Fruit fly (Drosophila melanogaster) whole organism, pupa: ENCODE data around the gene CG15140.

Experiments
- CG12605 ChIP-seq: fragments of 200-800 bp; sonication (Bioruptor generic); IDR thresholded peaks from 2 replicates; pipeline ENCODE4 v1.3.6; 2022; ENCODE audit warnings: missing biosample characterization, missing genetic modification characterization
- CG13204 ChIP-seq: fragments of 200-800 bp; sonication (Bioruptor generic); optimal IDR thresholded peaks from 2 replicates; lab custom pipeline; 2018; ENCODE audit warnings: missing biosample characterization, mild to moderate bottlenecking, missing genetic modification characterization, moderate library complexity
- CG14655 ChIP-seq: fragments of 200-800 bp; sonication (Bioruptor generic); optimal IDR thresholded peaks from 3 replicates; lab custom pipeline; 2017; ENCODE audit warnings: mild to moderate bottlenecking, missing biosample characterization, missing genetic modification reagents, missing genetic modification characterization
- CG15710 ChIP-seq: fragments of 200-800 bp; sonication (Bioruptor generic); optimal IDR thresholded peaks from 2 replicates; lab custom pipeline; 2018; ENCODE audit warnings: missing biosample characterization, mild to moderate bottlenecking, missing genetic modification characterization, moderate library complexity
- CG17806 ChIP-seq: fragments of 200-800 bp; sonication (Bioruptor generic); optimal IDR thresholded peaks from 2 replicates; lab custom pipeline; 2018; ENCODE audit warnings: missing biosample characterization, mild to moderate bottlenecking, missing genetic modification characterization, moderate library complexity
- CG34367 ChIP-seq: fragments of 200-800 bp; sonication (Bioruptor generic); optimal IDR thresholded peaks from 2 replicates; lab custom pipeline; 2018; ENCODE audit warnings: missing biosample characterization, mild to moderate bottlenecking, missing genetic modification characterization
- CG4496 ChIP-seq: fragments of 200-800 bp; sonication (Bioruptor generic); IDR thresholded peaks from 3 replicates; pipeline ENCODE4 v1.3.6; 2022; ENCODE audit warnings: missing biosample characterization, missing genetic modification characterization
- CG8159 ChIP-seq: fragments of 200-800 bp; sonication (Bioruptor generic); optimal IDR thresholded peaks from 3 replicates; lab custom pipeline; 2018; ENCODE audit warnings: missing biosample characterization, mild to moderate bottlenecking, missing genetic modification characterization, moderate library complexity
- CG8301 ChIP-seq: fragments of 200-800 bp; sonication (Bioruptor generic); optimal IDR thresholded peaks from 2 replicates; lab custom pipeline; 2018; ENCODE audit warnings: missing biosample characterization, mild to moderate bottlenecking, missing genetic modification characterization
- D1 ChIP-seq: fragments of 200-800 bp; sonication (Bioruptor generic); optimal IDR thresholded peaks from 2 replicates; lab custom pipeline; 2018; ENCODE audit warnings: missing biosample characterization, mild to moderate bottlenecking, missing genetic modification characterization, moderate library complexity
- EcR ChIP-seq: fragments of 200-800 bp; sonication (Bioruptor generic); optimal IDR thresholded peaks from 3 replicates; lab custom pipeline; 2019; ENCODE audit warnings: missing biosample characterization, missing genetic modification characterization, mild to moderate bottlenecking, moderate library complexity, missing genetic modification reagents
- Ets98B ChIP-seq: fragments of 200-800 bp; sonication (Bioruptor generic); IDR thresholded peaks from 2 replicates; pipeline ENCODE4 v1.3.6; 2022; ENCODE audit warnings: missing biosample characterization, missing genetic modification characterization
- Pif1B ChIP-seq: fragments of 200-800 bp; sonication (Bioruptor generic); optimal IDR thresholded peaks from 3 replicates; lab custom pipeline; 2016; ENCODE audit warnings: missing biosample characterization, missing genetic modification characterization
- rn ChIP-seq: fragments of 200-800 bp; sonication (Bioruptor generic); IDR thresholded peaks from 2 replicates; pipeline ENCODE4 v1.3.6; 2022; ENCODE audit warnings: missing biosample characterization, missing genetic modification characterization

- TF ChIP-seq CG8301 (tag; lab: Kevin White, UChicago) = no peak
- no peak for TF ChIP-seq EcR (GFP tag; lab: Kevin White, UChicago)
- TF ChIP-seq CG15710 = no peak
- TF ChIP-seq CG8159 (tag; lab: Kevin White, UChicago) = no peak
- TF ChIP-seq CG14655 (GFP tag; lab: Kevin White, UChicago) = no peak
- no peak for TF ChIP-seq CG4496 (GFP tag; lab: Robert Waterston, UW)
- TF ChIP-seq CG13204 (GFP tag; lab: Kevin White, UChicago) = no peak
- no peak for TF ChIP-seq Ets98B (GFP tag; lab: Robert Waterston, UW)
- no peak for TF ChIP-seq Pif1B
- no peak for TF ChIP-seq rn
- TF ChIP-seq CG12605 (GFP tag; lab: Robert Waterston, UW) = no peak
- no peak for TF ChIP-seq D1 (tag; lab: Kevin White, UChicago)
- TF ChIP-seq CG34367 (tag; lab: Kevin White, UChicago) = no peak
- TF ChIP-seq CG17806 (tag; lab: Kevin White, UChicago) = no peak
Observed at dm6 chr2L:17262231-17262630, 23.8 kb upstream of the CG15140 start.
